Worm (Caenorhabditis elegans) whole organism, L2 larva: Measurements from ENCODE around the gene svh-1.

ENCODE experiments used
- R02D3.7 ChIP-seq: fragments of 150-350 bp; optimal IDR thresholded peaks from 2 replicates; lab custom pipeline; 2014; ENCODE audit warnings: missing biosample characterization, missing genetic modification characterization
- elt-1 ChIP-seq: fragments of 150-350 bp; optimal IDR thresholded peaks from 2 replicates; lab custom pipeline; 2014; ENCODE audit warnings: missing biosample characterization, missing genetic modification characterization
- fos-1 ChIP-seq: fragments of 150-350 bp; optimal IDR thresholded peaks from 2 replicates; lab custom pipeline; 2014; ENCODE audit warnings: missing biosample characterization, missing genetic modification characterization
- lin-13 ChIP-seq: fragments of 150-350 bp; optimal IDR thresholded peaks from 2 replicates; lab custom pipeline; 2014; ENCODE audit warnings: missing biosample characterization, missing genetic modification reagents, missing genetic modification characterization
- nhr-23 ChIP-seq: fragments of 150-350 bp; optimal IDR thresholded peaks from 2 replicates; lab custom pipeline; 2014; ENCODE audit warnings: missing biosample characterization, missing genetic modification reagents, missing genetic modification characterization
- nhr-77 ChIP-seq: fragments of 150-350 bp; optimal IDR thresholded peaks from 2 replicates; lab custom pipeline; 2014; ENCODE audit warnings: missing biosample characterization, missing genetic modification characterization
- skn-1 ChIP-seq: sonication (generic microtip); optimal IDR thresholded peaks from 2 replicates; lab custom pipeline; 2017; ENCODE audit warnings: missing biosample characterization, missing genetic modification characterization
- unc-62 ChIP-seq: fragments of 150-350 bp; optimal IDR thresholded peaks from 2 replicates; lab custom pipeline; 2014; ENCODE audit warnings: missing biosample characterization, missing genetic modification reagents, missing genetic modification characterization

DNA sequence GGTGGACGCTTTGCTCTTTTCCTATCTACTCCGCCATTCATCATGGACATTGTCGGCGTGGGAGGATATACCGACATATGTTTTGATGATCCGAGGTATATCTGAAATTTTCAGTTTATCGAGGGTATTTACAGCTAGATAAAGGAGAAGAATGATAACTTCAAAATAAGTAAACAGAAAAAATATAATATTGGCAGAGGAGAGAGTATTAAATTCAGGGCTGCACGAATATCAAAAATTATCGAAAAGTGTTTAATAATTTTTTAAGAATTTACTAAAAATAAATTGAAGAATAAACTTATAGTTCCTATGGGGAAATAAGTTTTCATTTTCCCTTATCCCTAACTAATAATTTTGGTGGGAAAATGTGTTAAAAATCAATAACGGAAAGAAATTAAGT is 7.6 kb upstream of the svh-1 start, which contains the start of gene wsp-1:
- no peak for TF ChIP-seq lin-13 (GFP tag; lab: Kevin White, UChicago)
- no peak for TF ChIP-seq skn-1 (tag; lab: Kevin White, UChicago)
- no peak for TF ChIP-seq unc-62
- TF ChIP-seq fos-1, result no peak
- TF ChIP-seq R02D3.7, result no peak
- no peak for TF ChIP-seq nhr-23 (tag; lab: Kevin White, UChicago)
- TF ChIP-seq nhr-77 (tag; lab: Kevin White, UChicago), result no peak
- TF ChIP-seq elt-1 (tag; lab: Kevin White, UChicago), result no peak
